Worm (Caenorhabditis elegans) whole organism, L4 larva: ENCODE data around the gene svop-1.
A peak's percentile ranks its signal among the peaks of the same experiment; 100 is the strongest.

Source experiments
- F10B5.3 ChIP-seq: sonication (generic microtip); optimal IDR thresholded peaks from 2 replicates; lab custom pipeline; 2016; ENCODE audit warnings: mild to moderate bottlenecking, missing genetic modification characterization, missing compliant biosample characterization
- F37D6.2 ChIP-seq: sonication (generic microtip); optimal IDR thresholded peaks from 2 replicates; lab custom pipeline; 2016; ENCODE audit warnings: mild to moderate bottlenecking, missing genetic modification characterization, missing compliant biosample characterization
- F49E8.2 ChIP-seq: sonication (generic microtip); optimal IDR thresholded peaks from 2 replicates; lab custom pipeline; 2016; ENCODE audit warnings: missing compliant biosample characterization, mild to moderate bottlenecking, missing genetic modification characterization, borderline replicate concordance
- R02D3.7 ChIP-seq: fragments of 150-350 bp; sonication (generic microtip); optimal IDR thresholded peaks from 3 replicates; lab custom pipeline; 2014; ENCODE audit warnings: missing biosample characterization, missing genetic modification characterization
- Y48G9A.11 ChIP-seq: fragments of 200-800 bp; sonication (Bioruptor generic); IDR thresholded peaks from 2 replicates; pipeline ENCODE4 v1.3.6; 2022; ENCODE audit warnings: missing genetic modification reagents, missing genetic modification characterization, missing compliant biosample characterization
- aha-1 ChIP-seq: fragments of 150-350 bp; peaks from one replicate; lab custom pipeline; 2014; ENCODE audit warnings: missing biosample characterization, missing genetic modification characterization
- attf-4 ChIP-seq: sonication (generic microtip); optimal IDR thresholded peaks from 3 replicates; lab custom pipeline; 2017; ENCODE audit warnings: missing biosample characterization, missing genetic modification characterization
- ceh-44 ChIP-seq: fragments of 200-800 bp; sonication (Bioruptor generic); IDR thresholded peaks from 2 replicates; pipeline ENCODE4 v1.3.6; 2022; ENCODE audit warnings: missing genetic modification reagents, missing genetic modification characterization, missing compliant biosample characterization
- ceh-62 ChIP-seq: sonication (generic microtip); optimal IDR thresholded peaks from 2 replicates; lab custom pipeline; 2017; ENCODE audit warnings: missing biosample characterization, missing genetic modification characterization
- ceh-82 ChIP-seq: sonication (generic microtip); optimal IDR thresholded peaks from 2 replicates; lab custom pipeline; 2017; ENCODE audit warnings: missing biosample characterization, missing genetic modification characterization
- ces-1 ChIP-seq: fragments of 150-350 bp; sonication (generic microtip); optimal IDR thresholded peaks from 4 replicates; lab custom pipeline; 2014; ENCODE audit warnings: missing biosample characterization, missing genetic modification reagents, missing genetic modification characterization
- daf-16 ChIP-seq, 3 experiments: sonication (generic microtip); optimal IDR thresholded peaks; 2 replicates each; lab custom pipeline; 2016 to 2017; ENCODE audit warnings: missing genetic modification characterization in 3 of 3, missing genetic modification reagents in 3 of 3, mild to moderate bottlenecking in 2 of 3, missing compliant biosample characterization in 2 of 3, missing biosample characterization in 1 of 3, moderate library complexity in 1 of 3
- daf-19 ChIP-seq: fragments of 200-800 bp; sonication (Bioruptor generic); conservative IDR thresholded peaks from 2 replicates; pipeline ENCODE4 v1.3.6; 2022; ENCODE audit warnings: missing genetic modification characterization, missing compliant biosample characterization
- daf-8 ChIP-seq: fragments of 200-800 bp; sonication (Bioruptor generic); IDR thresholded peaks from 2 replicates; pipeline ENCODE4 v1.3.6; 2022; ENCODE audit warnings: missing genetic modification characterization, missing compliant biosample characterization
- dmd-6 ChIP-seq: fragments of 200-800 bp; sonication (Bioruptor generic); IDR thresholded peaks from 2 replicates; pipeline ENCODE4 v1.3.6; 2022; ENCODE audit warnings: missing genetic modification reagents, missing genetic modification characterization, missing compliant biosample characterization
- dmd-8 ChIP-seq: fragments of 200-800 bp; sonication (Bioruptor generic); IDR thresholded peaks from 2 replicates; pipeline ENCODE4 v1.3.6; 2022; ENCODE audit warnings: missing genetic modification characterization, missing compliant biosample characterization
- dpl-1 ChIP-seq: fragments of 150-350 bp; optimal IDR thresholded peaks from 2 replicates; lab custom pipeline; 2014; ENCODE audit warnings: missing biosample characterization, missing genetic modification reagents, missing genetic modification characterization
- dve-1 ChIP-seq: sonication (generic microtip); optimal IDR thresholded peaks from 2 replicates; lab custom pipeline; 2017; ENCODE audit warnings: antibody characterized with exemption, mild to moderate bottlenecking, missing genetic modification characterization, missing compliant biosample characterization; ENCODE audit not compliant: insufficient read depth
- egl-43 ChIP-seq: fragments of 200-800 bp; sonication (Bioruptor generic); IDR thresholded peaks from 2 replicates; pipeline ENCODE4 v1.3.6; 2022; ENCODE audit warnings: missing genetic modification reagents, missing genetic modification characterization, missing compliant biosample characterization
- fos-1 ChIP-seq: fragments of 150-350 bp; optimal IDR thresholded peaks from 2 replicates; lab custom pipeline; 2014; ENCODE audit warnings: missing biosample characterization, missing genetic modification characterization
- jun-1 ChIP-seq: fragments of 150-350 bp; optimal IDR thresholded peaks from 2 replicates; lab custom pipeline; 2014; ENCODE audit warnings: missing biosample characterization, missing genetic modification reagents, missing genetic modification characterization
- lim-7 ChIP-seq: fragments of 200-800 bp; sonication (Bioruptor generic); IDR thresholded peaks from 2 replicates; pipeline ENCODE4 v1.3.6; 2022; ENCODE audit warnings: missing genetic modification characterization, missing compliant biosample characterization
- lin-13 ChIP-seq: fragments of 150-350 bp; optimal IDR thresholded peaks from 2 replicates; lab custom pipeline; 2014; ENCODE audit warnings: missing biosample characterization, missing genetic modification reagents, missing genetic modification characterization
- lin-15B ChIP-seq: fragments of 150-350 bp; sonication (generic microtip); optimal IDR thresholded peaks from 3 replicates; lab custom pipeline; 2014; ENCODE audit warnings: missing biosample characterization, missing genetic modification characterization
- madf-9 ChIP-seq: fragments of 200-800 bp; sonication (Bioruptor generic); conservative IDR thresholded peaks from 2 replicates; pipeline ENCODE4 v1.3.6; 2022; ENCODE audit warnings: missing genetic modification reagents, missing genetic modification characterization, missing compliant biosample characterization
- mdl-1 ChIP-seq, 2 experiments: fragments of 150-350 bp in 1 of 2; sonication (generic microtip) in 1 of 2; optimal IDR thresholded peaks; 2 replicates each; lab custom pipeline; 2014 to 2017; ENCODE audit warnings: missing biosample characterization in 2 of 2, missing genetic modification characterization in 2 of 2
- mdt-29 ChIP-seq: fragments of 200-800 bp; sonication (Bioruptor generic); IDR thresholded peaks from 2 replicates; pipeline ENCODE4 v1.3.6; 2022; ENCODE audit warnings: missing genetic modification reagents, missing genetic modification characterization, missing compliant biosample characterization
- mep-1 ChIP-seq: fragments of 150-350 bp; sonication (generic microtip); optimal IDR thresholded peaks from 3 replicates; lab custom pipeline; 2014; ENCODE audit warnings: missing biosample characterization, missing genetic modification characterization
- mxl-2 ChIP-seq: fragments of 200-800 bp; sonication (Bioruptor generic); conservative IDR thresholded peaks from 2 replicates; pipeline ENCODE4 v1.3.6; 2022; ENCODE audit warnings: missing genetic modification reagents, missing genetic modification characterization, missing compliant biosample characterization
- nhr-10 ChIP-seq: fragments of 150-350 bp; optimal IDR thresholded peaks from 2 replicates; lab custom pipeline; 2014; ENCODE audit warnings: missing biosample characterization, missing genetic modification characterization
- nhr-111 ChIP-seq: fragments of 200-800 bp; sonication (Bioruptor generic); optimal IDR thresholded peaks from 2 replicates; lab custom pipeline; 2018; ENCODE audit warnings: mild to moderate bottlenecking, missing genetic modification characterization, missing compliant biosample characterization
- nhr-237 ChIP-seq: sonication (generic microtip); optimal IDR thresholded peaks from 2 replicates; lab custom pipeline; 2017; ENCODE audit warnings: missing biosample characterization, missing genetic modification characterization
- nhr-41 ChIP-seq: fragments of 200-800 bp; sonication (Bioruptor generic); IDR thresholded peaks from 2 replicates; pipeline ENCODE4 v1.3.6; 2022; ENCODE audit warnings: missing genetic modification reagents, missing genetic modification characterization, missing compliant biosample characterization
- nhr-48 ChIP-seq: sonication (generic microtip); optimal IDR thresholded peaks from 2 replicates; lab custom pipeline; 2016; ENCODE audit warnings: mild to moderate bottlenecking, missing genetic modification characterization, missing compliant biosample characterization
- nhr-76 ChIP-seq: fragments of 150-350 bp; optimal IDR thresholded peaks from 2 replicates; lab custom pipeline; 2014; ENCODE audit warnings: missing biosample characterization, missing genetic modification characterization
- rbr-2 ChIP-seq: sonication (generic microtip); optimal IDR thresholded peaks from 2 replicates; lab custom pipeline; 2016; ENCODE audit warnings: missing genotype, missing genetic modification characterization, missing compliant biosample characterization
- sdz-12 ChIP-seq: fragments of 200-800 bp; sonication (Bioruptor generic); optimal IDR thresholded peaks from 2 replicates; lab custom pipeline; 2018; ENCODE audit warnings: mild to moderate bottlenecking, missing genetic modification characterization, missing compliant biosample characterization
- skn-1 ChIP-seq: fragments of 150-350 bp; optimal IDR thresholded peaks from 2 replicates; lab custom pipeline; 2014; ENCODE audit warnings: missing biosample characterization, missing genetic modification characterization
- snpc-1.2 ChIP-seq: fragments of 200-800 bp; sonication (Bioruptor generic); IDR thresholded peaks from 2 replicates; pipeline ENCODE4 v1.3.6; 2022; ENCODE audit warnings: missing genetic modification reagents, missing genetic modification characterization, missing compliant biosample characterization
- snpc-4 ChIP-seq: fragments of 150-350 bp; optimal IDR thresholded peaks from 2 replicates; lab custom pipeline; 2014; ENCODE audit warnings: missing biosample characterization, missing genetic modification characterization
- spr-1 ChIP-seq: sonication (generic microtip); optimal IDR thresholded peaks from 2 replicates; lab custom pipeline; 2016; ENCODE audit warnings: mild to moderate bottlenecking, missing genetic modification characterization, missing compliant biosample characterization
- tag-97 ChIP-seq: fragments of 200-800 bp; sonication (Bioruptor generic); IDR thresholded peaks from 2 replicates; pipeline ENCODE4 v1.3.6; 2022; ENCODE audit warnings: missing genetic modification characterization, missing compliant biosample characterization
- tra-1 ChIP-seq: fragments of 200-800 bp; sonication (Bioruptor generic); IDR thresholded peaks from 2 replicates; pipeline ENCODE4 v1.3.6; 2022; ENCODE audit warnings: missing genetic modification reagents, missing genetic modification characterization, missing compliant biosample characterization
- unc-62 ChIP-seq, 3 experiments: fragments of 150-350 bp in 1 of 3; sonication (generic microtip); optimal IDR thresholded peaks in 2 of 3; peaks in 1 of 3; 1 replicate in 1 of 3; 2 replicates in 2 of 3; lab custom pipeline; 2014 to 2017; ENCODE audit warnings: missing biosample characterization in 3 of 3, missing genetic modification characterization in 3 of 3, missing genetic modification reagents in 3 of 3, missing genotype in 1 of 3
- vab-7 ChIP-seq: fragments of 200-800 bp; sonication (Bioruptor generic); IDR thresholded peaks from 2 replicates; pipeline ENCODE4 v1.3.6; 2022; ENCODE audit warnings: missing genetic modification reagents, missing genetic modification characterization, missing compliant biosample characterization
- zag-1 ChIP-seq: fragments of 150-350 bp; optimal IDR thresholded peaks from 2 replicates; lab custom pipeline; 2014; ENCODE audit warnings: missing biosample characterization, missing genetic modification characterization
- zfp-2 ChIP-seq: sonication (generic microtip); optimal IDR thresholded peaks from 2 replicates; lab custom pipeline; 2016; ENCODE audit warnings: mild to moderate bottlenecking, missing genetic modification characterization, missing compliant biosample characterization
- zfp-3 ChIP-seq: fragments of 200-800 bp; sonication (Bioruptor generic); conservative IDR thresholded peaks from 2 replicates; pipeline ENCODE4 v1.3.6; 2022; ENCODE audit warnings: missing genetic modification reagents, missing genetic modification characterization, missing compliant biosample characterization
- zip-11 ChIP-seq: fragments of 200-800 bp; sonication (Bioruptor generic); IDR thresholded peaks from 2 replicates; pipeline ENCODE4 v1.3.6; 2022; ENCODE audit warnings: missing genetic modification characterization, missing compliant biosample characterization
- zip-2 ChIP-seq: fragments of 150-350 bp; optimal IDR thresholded peaks from 2 replicates; lab custom pipeline; 2014; ENCODE audit warnings: missing biosample characterization, missing genetic modification characterization
- ztf-11 ChIP-seq: fragments of 150-350 bp; optimal IDR thresholded peaks from 2 replicates; lab custom pipeline; 2014; ENCODE audit warnings: missing biosample characterization, missing genetic modification characterization

Gene svop-1

ce11 chrIII:8867922-8868655 is 17.2 kb downstream of the svop-1 start (continued):
- TF ChIP-seq nhr-237 (tag; lab: Kevin White, UChicago): no peak
- TF ChIP-seq nhr-76: no peak
- TF ChIP-seq dve-1 (tag; lab: Kevin White, UChicago): peak; percentile 93
- no peak for TF ChIP-seq F37D6.2 (tag; lab: Kevin White, UChicago)
- TF ChIP-seq dpl-1: peak; percentile 33
- no peak for TF ChIP-seq vab-7
- TF ChIP-seq zip-11 (GFP tag; lab: Robert Waterston, UW): no peak
- no peak for TF ChIP-seq ces-1 (GFP tag; lab: Kevin White, UChicago)
- TF ChIP-seq snpc-4 (tag; lab: Kevin White, UChicago): no peak
- TF ChIP-seq mxl-2: no peak
- no peak for TF ChIP-seq Y48G9A.11 (GFP tag; lab: Robert Waterston, UW)
- TF ChIP-seq sdz-12 (GFP tag; lab: Kevin White, UChicago): no peak
- TF ChIP-seq ceh-82 (tag; lab: Kevin White, UChicago): no peak
- TF ChIP-seq dmd-6 (GFP tag; lab: Robert Waterston, UW): peak; percentile 91
- no peak for TF ChIP-seq mdt-29 (GFP tag; lab: Robert Waterston, UW)
- no peak for TF ChIP-seq tag-97 (GFP tag; lab: Robert Waterston, UW)
- TF ChIP-seq madf-9 (GFP tag; lab: Robert Waterston, UW): no peak; the same call in 1 of the 2 replicates
- TF ChIP-seq tra-1 (GFP tag; lab: Robert Waterston, UW): no peak
- TF ChIP-seq lin-13 (GFP tag; lab: Kevin White, UChicago): peak; percentile 33
- no peak for TF ChIP-seq zfp-2
- no peak for TF ChIP-seq lin-15B (tag; lab: Kevin White, UChicago)
- no peak for TF ChIP-seq zfp-3 (GFP tag; lab: Robert Waterston, UW)
- TF ChIP-seq ztf-11: no peak
- no peak for TF ChIP-seq skn-1 (tag; lab: Kevin White, UChicago)
- TF ChIP-seq daf-8: no peak
- no peak for TF ChIP-seq nhr-10 (tag; lab: Kevin White, UChicago)
- TF ChIP-seq jun-1: no peak
- no peak for TF ChIP-seq daf-19
- 0 out of 2 replicates have a peak, but pooled peaks have one; percentile 54 for TF ChIP-seq dmd-8 (GFP tag; lab: Robert Waterston, UW)
- no peak for TF ChIP-seq fos-1 (tag; lab: Kevin White, UChicago)
- TF ChIP-seq mdl-1 (tag; optimal IDR thresholded peaks at IDR 0.05; lab: Kevin White, UChicago): peak in 1 of 2 experiments; percentile 67
- no peak for TF ChIP-seq F10B5.3 (tag; lab: Kevin White, UChicago)
- TF ChIP-seq nhr-48: no peak
- TF ChIP-seq ceh-44: no peak
- TF ChIP-seq nhr-111 (GFP tag; lab: Kevin White, UChicago): no peak
- TF ChIP-seq mep-1 (tag; lab: Kevin White, UChicago): peak; percentile 61
- TF ChIP-seq rbr-2 (tag; lab: Kevin White, UChicago): no peak
- TF ChIP-seq daf-16 (GFP tag; optimal IDR thresholded peaks at IDR 0.05; lab: Kevin White, UChicago): no peak
- peak; percentile 96 for TF ChIP-seq daf-16 (tag; optimal IDR thresholded peaks at IDR 0.05; lab: Kevin White, UChicago)
- no peak for TF ChIP-seq lim-7 (GFP tag; lab: Robert Waterston, UW)
- TF ChIP-seq aha-1 (tag; lab: Kevin White, UChicago): peak; percentile 8
- peak; percentile 49; the same call in 1 of the 2 replicates for TF ChIP-seq nhr-41 (GFP tag; lab: Robert Waterston, UW)
- peak in 1 of 2 experiments; percentile 3 for TF ChIP-seq unc-62 (GFP tag; optimal IDR thresholded peaks at IDR 0.05 in 1 of 2; lab: Kevin White, UChicago)
- no peak for TF ChIP-seq unc-62 (tag; optimal IDR thresholded peaks at IDR 0.05; lab: Kevin White, UChicago)
- TF ChIP-seq spr-1 (tag; lab: Kevin White, UChicago): no peak
- TF ChIP-seq zip-2 (tag; lab: Kevin White, UChicago): no peak
- TF ChIP-seq zag-1 (tag; lab: Kevin White, UChicago): no peak
- TF ChIP-seq ceh-62: no peak
- no peak for TF ChIP-seq snpc-1.2 (GFP tag; lab: Robert Waterston, UW)
- no peak for TF ChIP-seq egl-43 (GFP tag; lab: Robert Waterston, UW)
- TF ChIP-seq attf-4 (tag; lab: Kevin White, UChicago): no peak
- TF ChIP-seq R02D3.7: no peak
- no peak for TF ChIP-seq F49E8.2 (tag; lab: Kevin White, UChicago)
